Worm (Caenorhabditis elegans): ENCODE data around the gene F57E7.2.
"Not testable (repeated sequence)": the region's sequence is repeated elsewhere in the genome, so short reads cannot be mapped to it uniquely, and the experiment has no call there.

DNA sequence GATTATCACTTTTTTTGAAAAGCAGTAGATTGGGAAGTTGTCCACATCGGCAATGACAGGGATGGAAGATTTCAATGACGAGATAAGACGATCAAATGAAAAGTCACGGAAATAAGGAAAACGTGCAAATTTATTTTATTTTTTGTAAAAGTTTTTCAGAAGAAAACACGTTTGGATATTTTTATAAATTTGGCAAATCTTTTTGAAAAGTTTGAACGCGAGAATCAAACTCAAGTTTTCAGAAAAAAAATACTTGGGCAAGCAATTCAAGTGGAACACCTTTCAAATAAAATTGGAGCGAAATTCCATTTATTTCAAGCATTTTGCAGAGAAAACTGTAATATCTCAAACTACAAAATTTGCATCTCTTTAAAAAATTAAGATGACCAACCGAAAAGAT lies 32.2 kb upstream of the F57E7.2 start, which contains the start of gene F36D3.5:
- not testable (repeated sequence) for TF ChIP-seq hmbx-1 (tag; optimal IDR thresholded peaks at IDR 0.05); B0310.2 (tag; optimal IDR thresholded peaks at IDR 0.05); ets-7 (tag; optimal IDR thresholded peaks at IDR 0.05); flt-1 (GFP tag; IDR thresholded peaks at IDR 0.05); aly-1 (tag; optimal IDR thresholded peaks at IDR 0.05)

Data from whole organism, early embryonic.